Fruit fly (Drosophila melanogaster): ENCODE results near the gene CG14864.

DNA sequence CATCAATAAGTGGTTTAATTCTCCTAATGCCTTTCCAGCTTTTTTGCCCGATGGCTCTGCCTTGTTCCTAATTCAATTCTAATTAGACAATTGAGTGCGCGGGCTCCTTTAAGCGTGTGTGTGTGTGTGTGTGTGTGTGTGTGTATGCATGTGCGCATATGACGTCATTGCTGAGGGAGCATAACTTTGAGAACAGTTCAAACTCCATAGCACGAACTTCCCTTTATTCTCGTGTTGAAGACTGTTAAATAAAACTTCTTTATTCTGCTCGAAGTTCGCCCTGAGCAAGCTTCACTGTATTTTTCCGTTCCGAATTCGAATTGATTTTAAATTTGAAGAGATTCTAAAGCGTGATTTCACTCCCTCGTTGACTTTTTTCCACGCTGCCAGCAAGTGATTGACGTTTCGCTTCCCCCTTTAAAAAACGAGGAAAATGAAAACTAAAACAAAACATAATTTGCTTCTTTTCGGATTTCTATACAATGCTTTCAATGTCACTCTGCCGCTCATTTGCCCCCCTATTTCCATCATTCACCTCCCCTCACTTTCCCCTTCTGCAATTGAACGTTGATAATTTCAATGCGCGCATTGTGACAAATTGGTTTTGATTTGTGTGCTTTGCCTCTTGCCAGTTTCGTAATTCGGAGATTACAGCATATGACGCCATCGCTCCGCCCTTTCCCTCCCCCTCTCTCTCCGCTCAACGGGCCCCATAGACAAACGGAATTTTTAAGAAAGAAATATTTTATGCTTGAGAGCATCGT, 24.1 kb upstream of the CG14864 start:
- TF ChIP-seq usp (GFP tag; optimal IDR thresholded peaks at IDR 0.05) (no peak), CG13296 (GFP tag; optimal IDR thresholded peaks at IDR 0.05) (no peak), sr (GFP tag; IDR thresholded peaks at IDR 0.05) (no peak), CG30431 (GFP tag; optimal IDR thresholded peaks at IDR 0.05) (no peak), hbn (GFP tag; IDR thresholded peaks at IDR 0.05; ENCODE audit: partially characterized antibody) (no peak), jumu (GFP tag; optimal IDR thresholded peaks at IDR 0.05) (no peak), Hmr (GFP tag; optimal IDR thresholded peaks at IDR 0.05) (peak; percentile 20), CG12769 (tag; optimal IDR thresholded peaks at IDR 0.05) (no peak), crp (GFP tag; optimal IDR thresholded peaks at IDR 0.05) (no peak), CG17802 (tag; optimal IDR thresholded peaks at IDR 0.05) (no peak), CG18476 (GFP tag; optimal IDR thresholded peaks at IDR 0.05) (no peak), dpn (GFP tag; optimal IDR thresholded peaks at IDR 0.05) (peak; percentile 17 to 39), Fer2 (tag; optimal IDR thresholded peaks at IDR 0.05) (no peak)

Data from whole organism, embryonic.